Worm (Caenorhabditis elegans): Measurements from ENCODE around the gene ZK1251.3.

- TF ChIP-seq snpc-4 (tag; optimal IDR thresholded peaks at IDR 0.05) (no peak), elt-3 (tag; optimal IDR thresholded peaks at IDR 0.05) (no peak), pha-4 (tag; optimal IDR thresholded peaks at IDR 0.05) (no peak), pqm-1 (tag; optimal IDR thresholded peaks at IDR 0.05) (no peak), mdl-1 (tag; optimal IDR thresholded peaks at IDR 0.05) (no peak), unc-39 (tag; optimal IDR thresholded peaks at IDR 0.05) (no peak), nhr-76 (tag; optimal IDR thresholded peaks at IDR 0.05) (no peak)
These were observed 4.2 kb upstream of the ZK1251.3 start for ce11 chrIV:9679296-9679695.

Data from whole organism, L3 larva.